Fruit fly (Drosophila melanogaster) whole organism, embryonic: ENCODE results near the gene Rtnl1.

Source experiments
- ATbp ChIP-seq: fragments of 200-800 bp; sonication (Bioruptor generic); optimal IDR thresholded peaks from 2 replicates; lab custom pipeline; 2017; ENCODE audit warnings: missing biosample characterization, mild to moderate bottlenecking, missing genetic modification characterization, missing genetic modification reagents
- Ada2b ChIP-seq: fragments of 200-800 bp; sonication (Bioruptor generic); IDR thresholded peaks from 2 replicates; pipeline ENCODE4 v1.3.6; 2022; ENCODE audit warnings: missing biosample characterization, missing genetic modification characterization
- Atf6 ChIP-seq: fragments of 200-800 bp; sonication (Bioruptor generic); IDR thresholded peaks from 2 replicates; pipeline ENCODE4 v1.3.6; 2022; ENCODE audit warnings: missing biosample characterization, missing genetic modification characterization
- CG11398 ChIP-seq: fragments of 200-800 bp; sonication (Bioruptor generic); optimal IDR thresholded peaks from 2 replicates; lab custom pipeline; 2016; ENCODE audit warnings: missing biosample characterization, missing genetic modification characterization
- CG12236 ChIP-seq: fragments of 200-800 bp; sonication (Bioruptor generic); optimal IDR thresholded peaks from 2 replicates; lab custom pipeline; 2016; ENCODE audit warnings: missing biosample characterization, missing genetic modification characterization
- CG1233 ChIP-seq: fragments of 200-800 bp; sonication (Bioruptor generic); optimal IDR thresholded peaks from 4 replicates; lab custom pipeline; 2018; ENCODE audit warnings: missing biosample characterization, mild to moderate bottlenecking, missing genetic modification characterization
- CG12659 ChIP-seq: fragments of 200-800 bp; sonication (Bioruptor generic); optimal IDR thresholded peaks from 3 replicates; lab custom pipeline; 2017; ENCODE audit warnings: mild to moderate bottlenecking, missing biosample characterization, missing genetic modification reagents, missing genetic modification characterization
- CG1832 ChIP-seq: fragments of 200-800 bp; sonication (Bioruptor generic); optimal IDR thresholded peaks from 2 replicates; lab custom pipeline; 2017; ENCODE audit warnings: missing biosample characterization, mild to moderate bottlenecking, missing genetic modification characterization, inconsistent platforms
- CG18619 ChIP-seq: fragments of 200-800 bp; sonication (Bioruptor generic); optimal IDR thresholded peaks from 3 replicates; lab custom pipeline; 2017; ENCODE audit warnings: missing biosample characterization, mild to moderate bottlenecking, missing genetic modification characterization
- CG2116 ChIP-seq: fragments of 200-800 bp; sonication (Bioruptor generic); optimal IDR thresholded peaks from 3 replicates; lab custom pipeline; 2018; ENCODE audit warnings: missing biosample characterization, mild to moderate bottlenecking, missing genetic modification characterization
- CG2678 ChIP-seq: fragments of 200-800 bp; sonication (Bioruptor generic); optimal IDR thresholded peaks from 3 replicates; lab custom pipeline; 2019; ENCODE audit warnings: missing biosample characterization, mild to moderate bottlenecking, missing genetic modification characterization, moderate library complexity
- CG3163 ChIP-seq: fragments of 200-800 bp; sonication (Bioruptor generic); optimal IDR thresholded peaks from 3 replicates; lab custom pipeline; 2016; ENCODE audit warnings: missing biosample characterization, missing genetic modification characterization
- CG3281 ChIP-seq: fragments of 200-800 bp; sonication (Bioruptor generic); optimal IDR thresholded peaks from 3 replicates; lab custom pipeline; 2017; ENCODE audit warnings: missing biosample characterization, mild to moderate bottlenecking, missing genetic modification characterization
- CG34376 ChIP-seq: fragments of 200-800 bp; sonication (Bioruptor generic); optimal IDR thresholded peaks from 2 replicates; lab custom pipeline; 2018; ENCODE audit warnings: missing biosample characterization, mild to moderate bottlenecking, missing genetic modification characterization
- CG3838 ChIP-seq: fragments of 200-800 bp; sonication (Bioruptor generic); optimal IDR thresholded peaks from 3 replicates; lab custom pipeline; 2016; ENCODE audit warnings: missing biosample characterization, missing genetic modification characterization
- CG3847 ChIP-seq: fragments of 200-800 bp; sonication (Bioruptor generic); IDR thresholded peaks from 2 replicates; pipeline ENCODE4 v1.3.6; 2022; ENCODE audit warnings: missing biosample characterization, missing genetic modification characterization
- CG5245 ChIP-seq: fragments of 200-800 bp; sonication (Bioruptor generic); optimal IDR thresholded peaks from 3 replicates; lab custom pipeline; 2016; ENCODE audit warnings: missing biosample characterization, missing genetic modification characterization
- CG8944 ChIP-seq: fragments of 200-800 bp; sonication (Bioruptor generic); optimal IDR thresholded peaks from 3 replicates; lab custom pipeline; 2016; ENCODE audit warnings: missing biosample characterization, missing genetic modification characterization
- D19B ChIP-seq: fragments of 200-800 bp; sonication (Bioruptor generic); optimal IDR thresholded peaks from 2 replicates; lab custom pipeline; 2017; ENCODE audit warnings: missing biosample characterization, mild to moderate bottlenecking, missing genetic modification characterization
- Dad ChIP-seq: fragments of 200-800 bp; sonication (Bioruptor generic); optimal IDR thresholded peaks from 3 replicates; lab custom pipeline; 2016; ENCODE audit warnings: missing biosample characterization, missing genetic modification characterization
- Dp ChIP-seq: fragments of 200-800 bp; sonication (Bioruptor generic); optimal IDR thresholded peaks from 2 replicates; lab custom pipeline; 2018; ENCODE audit warnings: missing biosample characterization, mild to moderate bottlenecking, missing genetic modification characterization, moderate library complexity
- HLH4C ChIP-seq: fragments of 200-800 bp; sonication (Bioruptor generic); IDR thresholded peaks from 3 replicates; pipeline ENCODE4 v1.3.6; 2022; ENCODE audit warnings: missing biosample characterization, missing genetic modification characterization; ENCODE audit not compliant: partially characterized antibody
- Hr3 ChIP-seq: fragments of 200-800 bp; sonication (Bioruptor generic); optimal IDR thresholded peaks from 3 replicates; lab custom pipeline; 2016; ENCODE audit warnings: missing biosample characterization, missing genetic modification characterization
- Pdp1 ChIP-seq, 2 experiments: fragments of 200-800 bp; sonication (Bioruptor generic); optimal IDR thresholded peaks; 3 replicates each; lab custom pipeline; 2016; ENCODE audit warnings: missing biosample characterization in 2 of 2, missing genetic modification characterization in 2 of 2, mild to moderate bottlenecking in 1 of 2, moderate library complexity in 1 of 2
- Sin3A ChIP-seq: fragments of >200 bp; optimal IDR thresholded peaks from 2 replicates; lab custom pipeline; 2018
- Trl ChIP-seq, 3 experiments: fragments of >200 bp in 2 of 3; fragments of 200-800 bp in 1 of 3; sonication (Bioruptor generic) in 1 of 3; optimal IDR thresholded peaks; 2 replicates in 1 of 3; 3 replicates in 2 of 3; lab custom pipeline; 2016 to 2017; ENCODE audit warnings: missing biosample characterization in 1 of 3, missing genetic modification characterization in 1 of 3
- amos ChIP-seq: fragments of 200-800 bp; sonication (Bioruptor generic); IDR thresholded peaks from 2 replicates; pipeline ENCODE4 v1.3.6; 2022; ENCODE audit warnings: missing biosample characterization, missing genetic modification characterization; ENCODE audit not compliant: partially characterized antibody
- ase ChIP-seq: fragments of 200-800 bp; sonication (Bioruptor generic); IDR thresholded peaks from 3 replicates; pipeline ENCODE4 v1.3.6; 2022; ENCODE audit warnings: missing biosample characterization, missing genetic modification characterization
- btn ChIP-seq: fragments of 200-800 bp; sonication (Bioruptor generic); optimal IDR thresholded peaks from 2 replicates; lab custom pipeline; 2016; ENCODE audit warnings: missing biosample characterization, missing genetic modification characterization
- cad ChIP-seq: fragments of >200 bp; optimal IDR thresholded peaks from 2 replicates; lab custom pipeline; 2017; ENCODE audit warnings: missing biosample characterization, missing genetic modification characterization
- dimm ChIP-seq: fragments of 200-800 bp; sonication (Bioruptor generic); IDR thresholded peaks from 2 replicates; pipeline ENCODE4 v1.3.6; 2022; ENCODE audit warnings: missing biosample characterization, missing genetic modification characterization
- dysf ChIP-seq: fragments of 200-800 bp; sonication (Bioruptor generic); IDR thresholded peaks from 3 replicates; pipeline ENCODE4 v1.3.6; 2022; ENCODE audit warnings: missing biosample characterization, missing genetic modification characterization
- fd96Cb ChIP-seq: fragments of 200-800 bp; sonication (Bioruptor generic); optimal IDR thresholded peaks from 2 replicates; lab custom pipeline; 2018; ENCODE audit warnings: missing biosample characterization, mild to moderate bottlenecking, missing genetic modification characterization, moderate library complexity
- hkb ChIP-seq, 2 experiments: fragments of 200-800 bp in 1 of 2; fragments of >200 bp in 1 of 2; sonication (Bioruptor generic) in 1 of 2; IDR thresholded peaks in 1 of 2; optimal IDR thresholded peaks in 1 of 2; 2 replicates each; pipeline versions ENCODE4 v1.3.6 to Lab custom; 2017 to 2022; ENCODE audit warnings: missing biosample characterization in 1 of 2, missing genetic modification characterization in 1 of 2
- insv ChIP-seq, 2 experiments: fragments of 200-800 bp; sonication (Bioruptor generic); optimal IDR thresholded peaks; 3 replicates each; lab custom pipeline; 2016 to 2018; ENCODE audit warnings: missing biosample characterization in 2 of 2, missing genetic modification characterization in 2 of 2
- jigr1 ChIP-seq: fragments of 200-800 bp; sonication (Bioruptor generic); IDR thresholded peaks from 3 replicates; pipeline ENCODE4 v1.3.6; 2022; ENCODE audit warnings: missing biosample characterization, missing genetic modification characterization
- jing ChIP-seq: fragments of 200-800 bp; sonication (Bioruptor generic); optimal IDR thresholded peaks from 2 replicates; lab custom pipeline; 2018; ENCODE audit warnings: missing biosample characterization, mild to moderate bottlenecking, missing genetic modification characterization
- jumu ChIP-seq: fragments of 200-800 bp; sonication (Bioruptor generic); optimal IDR thresholded peaks from 3 replicates; lab custom pipeline; 2016; ENCODE audit warnings: missing biosample characterization, missing genetic modification characterization
- kah ChIP-seq: fragments of 200-800 bp; sonication (Bioruptor generic); optimal IDR thresholded peaks from 2 replicates; lab custom pipeline; 2018; ENCODE audit warnings: missing biosample characterization, mild to moderate bottlenecking, missing genetic modification characterization
- lmd ChIP-seq: fragments of 200-800 bp; sonication (Bioruptor generic); IDR thresholded peaks from 2 replicates; pipeline ENCODE4 v1.3.6; 2022; ENCODE audit warnings: missing biosample characterization, missing genetic modification characterization
- nmo ChIP-seq: fragments of 200-800 bp; sonication (Bioruptor generic); optimal IDR thresholded peaks from 2 replicates; lab custom pipeline; 2018; ENCODE audit warnings: missing biosample characterization, mild to moderate bottlenecking, missing genetic modification characterization, moderate library complexity
- odd ChIP-seq: fragments of 200-800 bp; sonication (Bioruptor generic); optimal IDR thresholded peaks from 2 replicates; lab custom pipeline; 2017; ENCODE audit warnings: missing biosample characterization, mild to moderate bottlenecking, missing genetic modification characterization
- scrt ChIP-seq: fragments of 200-800 bp; sonication (Bioruptor generic); optimal IDR thresholded peaks from 2 replicates; lab custom pipeline; 2018; ENCODE audit warnings: missing biosample characterization, mild to moderate bottlenecking, missing genetic modification characterization, moderate library complexity
- sd ChIP-seq: fragments of 200-800 bp; sonication (Bioruptor generic); optimal IDR thresholded peaks from 3 replicates; lab custom pipeline; 2018; ENCODE audit warnings: missing biosample characterization, mild to moderate bottlenecking, missing genetic modification characterization, moderate library complexity
- tll ChIP-seq, 2 experiments: fragments of 200-800 bp in 1 of 2; fragments of >200 bp in 1 of 2; sonication (Bioruptor generic) in 1 of 2; optimal IDR thresholded peaks; 2 replicates each; lab custom pipeline; 2017 to 2019; ENCODE audit warnings: missing biosample characterization in 2 of 2, missing genetic modification characterization in 2 of 2, mild to moderate bottlenecking in 1 of 2, moderate library complexity in 1 of 2
- tup ChIP-seq: fragments of 200-800 bp; sonication (Bioruptor generic); optimal IDR thresholded peaks from 2 replicates; lab custom pipeline; 2016; ENCODE audit warnings: missing biosample characterization, mild to moderate bottlenecking, missing genetic modification characterization, moderate library complexity
- z ChIP-seq: fragments of 200-800 bp; sonication (Bioruptor generic); IDR thresholded peaks from 3 replicates; pipeline ENCODE4 v1.3.6; 2022; ENCODE audit warnings: missing biosample characterization, missing genetic modification characterization
- zfh2 ChIP-seq: fragments of 200-800 bp; sonication (Bioruptor generic); optimal IDR thresholded peaks from 2 replicates; lab custom pipeline; 2016; ENCODE audit warnings: missing biosample characterization, missing genetic modification characterization

Gene Rtnl1

DNA sequence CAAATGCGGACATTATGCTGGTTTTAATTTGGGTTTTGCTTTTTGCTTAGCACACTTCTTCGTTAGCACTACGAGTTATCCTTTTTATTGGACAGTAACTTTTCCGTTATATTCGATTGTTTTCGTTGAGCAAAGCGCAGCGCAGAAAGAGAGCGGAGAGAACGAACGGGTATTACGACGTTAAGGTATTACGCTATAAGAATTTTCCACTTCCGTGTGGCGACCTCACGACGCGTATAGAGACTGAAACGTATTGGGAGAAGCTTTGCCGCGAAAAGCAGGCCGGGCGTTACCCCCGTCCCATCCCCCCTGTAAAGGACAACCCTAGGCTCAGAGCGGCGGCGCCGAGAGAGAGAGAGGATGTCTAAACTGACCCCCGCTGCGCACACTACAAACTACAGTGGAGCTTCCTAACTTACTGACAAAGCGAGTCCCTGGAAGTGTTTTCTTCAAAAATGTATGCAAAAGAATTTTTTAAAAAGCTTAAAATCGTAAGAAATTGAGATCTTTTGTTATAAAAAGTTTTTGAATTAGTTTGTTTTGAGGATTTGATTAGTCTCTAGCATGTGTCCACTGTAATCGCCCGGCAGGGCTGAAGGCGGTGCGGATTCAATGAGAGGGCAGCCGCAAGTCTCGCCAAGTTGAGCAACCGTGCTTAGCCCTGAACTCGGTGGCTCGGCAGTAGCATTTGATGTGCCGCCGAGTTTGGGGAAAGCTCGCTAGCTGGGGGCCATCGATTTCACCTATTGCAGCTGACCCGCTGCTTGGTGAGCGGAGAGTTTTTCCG, 4.7 kb downstream of the Rtnl1 start (continued):
- TF ChIP-seq D19B (GFP tag; lab: Kevin White, UChicago) (peak; percentile 84), kah (peak; percentile 81), amos (GFP tag; lab: Robert Waterston, UW) (no peak), Pdp1 (GFP tag; optimal IDR thresholded peaks at IDR 0.05; lab: Kevin White, UChicago) (peak; percentile 94 to 96), Ada2b (GFP tag; lab: Robert Waterston, UW) (peak; percentile 98), btn (GFP tag; lab: Kevin White, UChicago) (peak; percentile 84), hkb (optimal IDR thresholded peaks at IDR 0.05; lab: Kevin White, UChicago) (no peak), hkb (GFP tag; IDR thresholded peaks at IDR 0.05; lab: Robert Waterston, UW) (peak; percentile 97), CG2678 (tag; lab: Kevin White, UChicago) (peak; percentile 97), CG2116 (peak; percentile 57), tup (GFP tag; lab: Kevin White, UChicago) (peak; percentile 90), Hr3 (GFP tag; lab: Kevin White, UChicago) (peak; percentile 92), tll (GFP tag; optimal IDR thresholded peaks at IDR 0.05; lab: Kevin White, UChicago) (no peak), Sin3A (lab: Kevin White, UChicago) (no peak), jumu (GFP tag; lab: Kevin White, UChicago) (peak; percentile 96), CG3847 (peak; percentile 96), HLH4C (no peak), Trl (optimal IDR thresholded peaks at IDR 0.05; lab: Kevin White, UChicago) (peak; percentile 34 to 48), Trl (GFP tag; optimal IDR thresholded peaks at IDR 0.05; lab: Kevin White, UChicago) (peak; percentile 92), lmd (peak; percentile 96), Dad (GFP tag; lab: Kevin White, UChicago) (peak; percentile 94), insv (GFP tag; optimal IDR thresholded peaks at IDR 0.05; lab: Kevin White, UChicago) (peak; percentile 9 to 58), dimm (GFP tag; lab: Robert Waterston, UW) (peak; percentile 90), CG1832 (peak; percentile 30), ase (GFP tag; lab: Robert Waterston, UW) (peak; percentile 94), CG1233 (GFP tag; lab: Kevin White, UChicago) (peak; percentile 93), zfh2 (peak; percentile 95), cad (GFP tag; lab: Kevin White, UChicago) (no peak), CG8944 (peak; percentile 94), CG3281 (GFP tag; lab: Kevin White, UChicago) (peak; percentile 95), CG3163 (GFP tag; lab: Kevin White, UChicago) (peak; percentile 78), jing (GFP tag; lab: Kevin White, UChicago) (peak; percentile 80), Dp (no peak), nmo (peak; percentile 92), odd (GFP tag; lab: Kevin White, UChicago) (peak; percentile 88), Atf6 (peak; percentile 96), CG34376 (GFP tag; lab: Kevin White, UChicago) (peak; percentile 97), CG5245 (peak; percentile 91), jigr1 (GFP tag; lab: Robert Waterston, UW) (peak; percentile 91), sd (tag; lab: Kevin White, UChicago) (peak; percentile 80), dysf (GFP tag; lab: Robert Waterston, UW) (peak; percentile 97), scrt (GFP tag; lab: Kevin White, UChicago) (peak; percentile 93), z (GFP tag; lab: Robert Waterston, UW) (peak; percentile 56; the same call in 1 of the 3 replicates), ATbp (GFP tag; lab: Kevin White, UChicago) (peak; percentile 93), CG12659 (GFP tag; lab: Kevin White, UChicago) (peak; percentile 96), CG12236 (GFP tag; lab: Kevin White, UChicago) (peak; percentile 84), CG11398 (GFP tag; lab: Kevin White, UChicago) (peak; percentile 91), fd96Cb (tag; lab: Kevin White, UChicago) (peak; percentile 93), CG18619 (GFP tag; lab: Kevin White, UChicago) (peak; percentile 91), CG3838 (GFP tag; lab: Kevin White, UChicago) (peak; percentile 70)
